Fruit fly (Drosophila melanogaster) whole organism, embryonic: ENCODE measurements around the gene Muc14A.

Experiments
- Aef1 ChIP-seq: fragments of 200-800 bp; sonication (Bioruptor generic); IDR thresholded peaks from 3 replicates; pipeline ENCODE4 v1.3.6; 2022; ENCODE audit warnings: missing biosample characterization, missing genetic modification characterization
- CG10959 ChIP-seq: fragments of 200-800 bp; sonication (Bioruptor generic); IDR thresholded peaks from 2 replicates; pipeline ENCODE4 v1.3.6; 2022; ENCODE audit warnings: missing biosample characterization, missing genetic modification characterization
- CG11456 ChIP-seq: fragments of 200-800 bp; sonication (Bioruptor generic); IDR thresholded peaks from 3 replicates; pipeline ENCODE4 v1.3.6; 2022; ENCODE audit warnings: missing biosample characterization, missing genetic modification characterization
- CG11560 ChIP-seq: fragments of 200-800 bp; sonication (Bioruptor generic); IDR thresholded peaks from 3 replicates; pipeline ENCODE4 v1.3.6; 2022; ENCODE audit warnings: missing biosample characterization, missing genetic modification characterization
- CG11696 ChIP-seq: fragments of 200-800 bp; sonication (Bioruptor generic); IDR thresholded peaks from 2 replicates; pipeline ENCODE4 v1.3.6; 2022; ENCODE audit warnings: missing biosample characterization, missing genetic modification characterization
- CG15011 ChIP-seq: fragments of 200-800 bp; sonication (Bioruptor generic); optimal IDR thresholded peaks from 3 replicates; lab custom pipeline; 2018; ENCODE audit warnings: missing biosample characterization, mild to moderate bottlenecking, missing genetic modification characterization
- CG1529 ChIP-seq: fragments of 200-800 bp; sonication (Bioruptor generic); optimal IDR thresholded peaks from 3 replicates; lab custom pipeline; 2018; ENCODE audit warnings: missing biosample characterization, missing genetic modification characterization
- CG1647 ChIP-seq: fragments of 200-800 bp; sonication (Bioruptor generic); optimal IDR thresholded peaks from 3 replicates; lab custom pipeline; 2016; ENCODE audit warnings: missing biosample characterization, missing genetic modification characterization
- CG17385 ChIP-seq: fragments of 200-800 bp; sonication (Bioruptor generic); optimal IDR thresholded peaks from 3 replicates; lab custom pipeline; 2018; ENCODE audit warnings: missing biosample characterization, mild to moderate bottlenecking, missing genetic modification characterization
- CG17568 ChIP-seq: fragments of 200-800 bp; sonication (Bioruptor generic); optimal IDR thresholded peaks from 2 replicates; lab custom pipeline; 2018; ENCODE audit warnings: missing biosample characterization, mild to moderate bottlenecking, missing genetic modification characterization, moderate library complexity
- CG18011 ChIP-seq: fragments of 200-800 bp; sonication (Bioruptor generic); optimal IDR thresholded peaks from 2 replicates; lab custom pipeline; 2017; ENCODE audit warnings: missing biosample characterization, missing genetic modification characterization, mild to moderate bottlenecking, moderate library complexity, missing genotype
- CG2116 ChIP-seq: fragments of 200-800 bp; sonication (Bioruptor generic); optimal IDR thresholded peaks from 3 replicates; lab custom pipeline; 2018; ENCODE audit warnings: missing biosample characterization, mild to moderate bottlenecking, missing genetic modification characterization
- CG2202 ChIP-seq: fragments of 200-800 bp; sonication (Bioruptor generic); optimal IDR thresholded peaks from 2 replicates; lab custom pipeline; 2018; ENCODE audit warnings: missing biosample characterization, mild to moderate bottlenecking, missing genetic modification characterization
- CG3281 ChIP-seq: fragments of 200-800 bp; sonication (Bioruptor generic); optimal IDR thresholded peaks from 3 replicates; lab custom pipeline; 2017; ENCODE audit warnings: missing biosample characterization, mild to moderate bottlenecking, missing genetic modification characterization
- CG34376 ChIP-seq: fragments of 200-800 bp; sonication (Bioruptor generic); optimal IDR thresholded peaks from 2 replicates; lab custom pipeline; 2018; ENCODE audit warnings: missing biosample characterization, mild to moderate bottlenecking, missing genetic modification characterization
- CG34422 ChIP-seq: fragments of 200-800 bp; sonication (Bioruptor generic); IDR thresholded peaks from 3 replicates; pipeline ENCODE4 v1.3.6; 2022; ENCODE audit warnings: missing biosample characterization, missing genetic modification characterization
- CG4360 ChIP-seq: fragments of 200-800 bp; sonication (Bioruptor generic); IDR thresholded peaks from 2 replicates; pipeline ENCODE4 v1.3.6; 2022; ENCODE audit warnings: missing biosample characterization, missing genetic modification characterization
- CG5953 ChIP-seq: fragments of 200-800 bp; sonication (Bioruptor generic); IDR thresholded peaks from 2 replicates; pipeline ENCODE4 v1.3.6; 2022; ENCODE audit warnings: missing biosample characterization, missing genetic modification characterization
- CG6683 ChIP-seq: fragments of 200-800 bp; sonication (Bioruptor generic); optimal IDR thresholded peaks from 2 replicates; lab custom pipeline; 2017; ENCODE audit warnings: missing biosample characterization, mild to moderate bottlenecking, missing genetic modification characterization, missing genetic modification reagents
- CG7745 ChIP-seq: fragments of 200-800 bp; sonication (Bioruptor generic); optimal IDR thresholded peaks from 2 replicates; lab custom pipeline; 2018; ENCODE audit warnings: missing biosample characterization, mild to moderate bottlenecking, missing genetic modification characterization, moderate library complexity
- CG7928 ChIP-seq: fragments of 200-800 bp; sonication (Bioruptor generic); optimal IDR thresholded peaks from 2 replicates; lab custom pipeline; 2017; ENCODE audit warnings: missing biosample characterization, mild to moderate bottlenecking, missing genetic modification characterization
- CG8281 ChIP-seq: fragments of 200-800 bp; sonication (Bioruptor generic); optimal IDR thresholded peaks from 2 replicates; lab custom pipeline; 2018; ENCODE audit warnings: missing biosample characterization, mild to moderate bottlenecking, missing genetic modification characterization, moderate library complexity
- CG8765 ChIP-seq: fragments of 200-800 bp; sonication (Bioruptor generic); IDR thresholded peaks from 2 replicates; pipeline ENCODE4 v1.3.6; 2022; ENCODE audit warnings: missing biosample characterization, missing genetic modification characterization
- CG9876 ChIP-seq: fragments of 200-800 bp; sonication (Bioruptor generic); optimal IDR thresholded peaks from 2 replicates; lab custom pipeline; 2016; ENCODE audit warnings: missing biosample characterization, missing genetic modification characterization
- Chrac-16 ChIP-seq: fragments of 200-800 bp; sonication (Bioruptor generic); optimal IDR thresholded peaks from 3 replicates; lab custom pipeline; 2016; ENCODE audit warnings: missing biosample characterization, missing genetic modification characterization
- D19B ChIP-seq: fragments of 200-800 bp; sonication (Bioruptor generic); optimal IDR thresholded peaks from 2 replicates; lab custom pipeline; 2017; ENCODE audit warnings: missing biosample characterization, mild to moderate bottlenecking, missing genetic modification characterization
- Dll ChIP-seq: fragments of 200-800 bp; sonication (Bioruptor generic); IDR thresholded peaks from 4 replicates; pipeline ENCODE4 v1.3.6; 2022; ENCODE audit warnings: missing biosample characterization, missing genetic modification characterization; ENCODE audit not compliant: partially characterized antibody
- Drgx ChIP-seq: fragments of 200-800 bp; sonication (Bioruptor generic); IDR thresholded peaks from 2 replicates; pipeline ENCODE4 v1.3.6; 2022; ENCODE audit warnings: missing biosample characterization, missing genetic modification characterization
- Fer2 ChIP-seq: fragments of 200-800 bp; sonication (Bioruptor generic); optimal IDR thresholded peaks from 2 replicates; lab custom pipeline; 2018; ENCODE audit warnings: missing biosample characterization, mild to moderate bottlenecking, missing genetic modification characterization, moderate library complexity
- HLH54F ChIP-seq: fragments of 200-800 bp; sonication (Bioruptor generic); optimal IDR thresholded peaks from 3 replicates; lab custom pipeline; 2016; ENCODE audit warnings: missing biosample characterization, missing genetic modification characterization
- Hr3 ChIP-seq: fragments of 200-800 bp; sonication (Bioruptor generic); optimal IDR thresholded peaks from 3 replicates; lab custom pipeline; 2016; ENCODE audit warnings: missing biosample characterization, missing genetic modification characterization
- Lpt ChIP-seq: fragments of >200 bp; optimal IDR thresholded peaks from 2 replicates; lab custom pipeline; 2018; ENCODE audit warnings: missing biosample characterization, missing genetic modification characterization
- Mrtf ChIP-seq: fragments of 200-800 bp; sonication (Bioruptor generic); IDR thresholded peaks from 3 replicates; pipeline ENCODE4 v1.3.6; 2022; ENCODE audit warnings: missing biosample characterization, missing genetic modification characterization
- Neu2 ChIP-seq: fragments of 200-800 bp; sonication (Bioruptor generic); optimal IDR thresholded peaks from 3 replicates; lab custom pipeline; 2016; ENCODE audit warnings: missing biosample characterization, missing genetic modification characterization, borderline replicate concordance
- Trl ChIP-seq, 3 experiments: fragments of >200 bp in 2 of 3; fragments of 200-800 bp in 1 of 3; sonication (Bioruptor generic) in 1 of 3; optimal IDR thresholded peaks; 2 replicates in 1 of 3; 3 replicates in 2 of 3; lab custom pipeline; 2016 to 2017; ENCODE audit warnings: missing biosample characterization in 1 of 3, missing genetic modification characterization in 1 of 3
- Xbp1 ChIP-seq: fragments of 200-800 bp; sonication (Bioruptor generic); optimal IDR thresholded peaks from 3 replicates; lab custom pipeline; 2016; ENCODE audit warnings: missing biosample characterization, mild to moderate bottlenecking, missing genetic modification characterization
- br ChIP-seq: fragments of >200 bp; optimal IDR thresholded peaks from 2 replicates; lab custom pipeline; 2017
- dati ChIP-seq: fragments of 200-800 bp; sonication (Bioruptor generic); IDR thresholded peaks from 2 replicates; pipeline ENCODE4 v1.3.6; 2022; ENCODE audit warnings: missing biosample characterization, missing genetic modification characterization
- dimm ChIP-seq: fragments of 200-800 bp; sonication (Bioruptor generic); IDR thresholded peaks from 2 replicates; pipeline ENCODE4 v1.3.6; 2022; ENCODE audit warnings: missing biosample characterization, missing genetic modification characterization
- dm ChIP-seq: fragments of 200-800 bp; sonication (Bioruptor generic); optimal IDR thresholded peaks from 3 replicates; lab custom pipeline; 2016; ENCODE audit warnings: missing biosample characterization, missing genetic modification characterization
- eve ChIP-seq, 2 experiments: fragments of >200 bp; optimal IDR thresholded peaks; 2 replicates each; lab custom pipeline; 2017; ENCODE audit warnings: missing biosample characterization in 2 of 2, missing genetic modification characterization in 2 of 2
- ftz-f1 ChIP-seq: fragments of 200-800 bp; sonication (Bioruptor generic); optimal IDR thresholded peaks from 2 replicates; lab custom pipeline; 2016; ENCODE audit warnings: missing biosample characterization, missing genetic modification characterization
- gfzf ChIP-seq: fragments of 200-800 bp; sonication (Bioruptor generic); optimal IDR thresholded peaks from 2 replicates; lab custom pipeline; 2016; ENCODE audit warnings: missing biosample characterization, mild to moderate bottlenecking, missing genetic modification characterization, moderate library complexity
- inv ChIP-seq: fragments of 200-800 bp; sonication (Bioruptor generic); IDR thresholded peaks from 2 replicates; pipeline ENCODE4 v1.3.6; 2022; ENCODE audit warnings: missing biosample characterization, missing genetic modification characterization; ENCODE audit not compliant: partially characterized antibody
- ken ChIP-seq: fragments of 200-800 bp; sonication (Bioruptor generic); IDR thresholded peaks from 3 replicates; pipeline ENCODE4 v1.3.6; 2022; ENCODE audit warnings: missing biosample characterization, missing genetic modification characterization
- kni ChIP-seq: fragments of 200-800 bp; sonication (Bioruptor generic); optimal IDR thresholded peaks from 3 replicates; lab custom pipeline; 2017; ENCODE audit warnings: mild to moderate bottlenecking, missing biosample characterization, missing genetic modification reagents, missing genetic modification characterization
- nau ChIP-seq: fragments of 200-800 bp; sonication (Bioruptor generic); optimal IDR thresholded peaks from 3 replicates; lab custom pipeline; 2017; ENCODE audit warnings: missing biosample characterization, mild to moderate bottlenecking, missing genetic modification characterization, missing genetic modification reagents
- ranshi ChIP-seq: fragments of 200-800 bp; sonication (Bioruptor generic); IDR thresholded peaks from 2 replicates; pipeline ENCODE4 v1.3.6; 2022; ENCODE audit warnings: missing biosample characterization, missing genetic modification characterization
- repo ChIP-seq: fragments of 200-800 bp; sonication (Bioruptor generic); optimal IDR thresholded peaks from 2 replicates; lab custom pipeline; 2016; ENCODE audit warnings: missing biosample characterization, missing genetic modification characterization
- ro ChIP-seq: fragments of 200-800 bp; sonication (Bioruptor generic); IDR thresholded peaks from 2 replicates; pipeline ENCODE4 v1.3.6; 2022; ENCODE audit warnings: missing biosample characterization, missing genetic modification characterization
- run ChIP-seq: fragments of 200-800 bp; sonication (Bioruptor generic); optimal IDR thresholded peaks from 3 replicates; lab custom pipeline; 2018; ENCODE audit warnings: missing biosample characterization, mild to moderate bottlenecking, missing genetic modification characterization
- zf30C ChIP-seq: fragments of 200-800 bp; sonication (Bioruptor generic); optimal IDR thresholded peaks from 3 replicates; lab custom pipeline; 2018; ENCODE audit warnings: missing biosample characterization, mild to moderate bottlenecking, missing genetic modification characterization

Muc14A gene

dm6 chrX:15986654-15987053, 22.3 kb upstream of the Muc14A start, which contains the start of gene ND-20 (continued):
- TF ChIP-seq Aef1 (GFP tag; lab: Robert Waterston, UW) = no peak
- no peak for TF ChIP-seq CG34422 (GFP tag; lab: Robert Waterston, UW)
- TF ChIP-seq Trl (optimal IDR thresholded peaks at IDR 0.05; lab: Kevin White, UChicago) = no peak
- TF ChIP-seq Trl (GFP tag; optimal IDR thresholded peaks at IDR 0.05; lab: Kevin White, UChicago) = no peak
- no peak for TF ChIP-seq CG5953 (GFP tag; lab: Robert Waterston, UW)
- TF ChIP-seq CG1529 (GFP tag; lab: Kevin White, UChicago) = no peak
- no peak for TF ChIP-seq dati (GFP tag; lab: Robert Waterston, UW)
- TF ChIP-seq CG15011 (GFP tag; lab: Kevin White, UChicago) = no peak
- no peak for TF ChIP-seq Dll
- TF ChIP-seq Neu2 (GFP tag; lab: Kevin White, UChicago) = peak; percentile 66
- TF ChIP-seq CG2202 (tag; lab: Kevin White, UChicago) = no peak
- TF ChIP-seq ftz-f1 (GFP tag; lab: Kevin White, UChicago) = peak; percentile 90
- TF ChIP-seq inv (GFP tag; lab: Robert Waterston, UW) = no peak
- TF ChIP-seq CG17385 (GFP tag; lab: Kevin White, UChicago) = no peak
- TF ChIP-seq CG6683 (GFP tag; lab: Kevin White, UChicago) = no peak
- no peak for TF ChIP-seq ro (GFP tag; lab: Robert Waterston, UW)
- TF ChIP-seq Mrtf (GFP tag; lab: Robert Waterston, UW) = no peak
- no peak for TF ChIP-seq CG11560 (tag; lab: Robert Waterston, UW)
- TF ChIP-seq br (lab: Kevin White, UChicago) = no peak
- no peak for TF ChIP-seq kni (GFP tag; lab: Kevin White, UChicago)
- TF ChIP-seq run (tag; lab: Kevin White, UChicago) = no peak
- TF ChIP-seq nau (GFP tag; lab: Kevin White, UChicago) = no peak
- TF ChIP-seq Chrac-16 (GFP tag; lab: Kevin White, UChicago) = no peak
- no peak for TF ChIP-seq eve (GFP tag; optimal IDR thresholded peaks at IDR 0.05; lab: Kevin White, UChicago)
- TF ChIP-seq CG34376 = no peak
- no peak for TF ChIP-seq Hr3 (GFP tag; lab: Kevin White, UChicago)
- TF ChIP-seq CG7928 = no peak
- no peak for TF ChIP-seq CG7745 (tag; lab: Kevin White, UChicago)
- TF ChIP-seq CG8281 (tag; lab: Kevin White, UChicago) = no peak
- TF ChIP-seq CG8765 (GFP tag; lab: Robert Waterston, UW) = no peak
- TF ChIP-seq HLH54F (GFP tag; lab: Kevin White, UChicago) = peak; percentile 17
- TF ChIP-seq CG9876 (GFP tag; lab: Kevin White, UChicago) = peak; percentile 18
- TF ChIP-seq CG11456 (GFP tag; lab: Robert Waterston, UW) = no peak
- no peak for TF ChIP-seq CG3281
- no peak for TF ChIP-seq dimm (GFP tag; lab: Robert Waterston, UW)
- TF ChIP-seq CG4360 (GFP tag; lab: Robert Waterston, UW) = no peak
- TF ChIP-seq Drgx (GFP tag; lab: Robert Waterston, UW) = no peak
- no peak for TF ChIP-seq Fer2 (tag; lab: Kevin White, UChicago)
- no peak for TF ChIP-seq CG11696 (GFP tag; lab: Robert Waterston, UW)
- TF ChIP-seq ranshi (GFP tag; lab: Robert Waterston, UW) = no peak
- no peak for TF ChIP-seq CG17568 (GFP tag; lab: Kevin White, UChicago)
- TF ChIP-seq CG10959 (GFP tag; lab: Robert Waterston, UW) = no peak
- no peak for TF ChIP-seq zf30C
- peak; percentile 4 for TF ChIP-seq dm (GFP tag; lab: Kevin White, UChicago)
- no peak for TF ChIP-seq repo (GFP tag; lab: Kevin White, UChicago)
- peak; percentile 86 for TF ChIP-seq gfzf (GFP tag; lab: Kevin White, UChicago)
- TF ChIP-seq CG18011 (GFP tag; lab: Kevin White, UChicago) = no peak
- TF ChIP-seq D19B = no peak
- no peak for TF ChIP-seq Lpt (GFP tag; lab: Kevin White, UChicago)
- TF ChIP-seq CG1647 (GFP tag; lab: Kevin White, UChicago) = no peak
- TF ChIP-seq Xbp1 (GFP tag; lab: Kevin White, UChicago) = peak; percentile 42
- TF ChIP-seq CG2116 = peak; percentile 11
- TF ChIP-seq ken (GFP tag; lab: Robert Waterston, UW) = no peak
